Worm (Caenorhabditis elegans): Measurements from ENCODE around the gene srt-42.

ce11 chrV:1771727-1772126, 35.5 kb upstream of the srt-42 start, which contains the start of gene dhs-13:
- TF ChIP-seq ama-1 (optimal IDR thresholded peaks at IDR 0.05) (no peak), tbx-11 (GFP tag; IDR thresholded peaks at IDR 0.05) (no peak), sea-1 (GFP tag; conservative IDR thresholded peaks at IDR 0.05) (no peak; the same call in 1 of the 2 replicates), hnd-1 (tag; optimal IDR thresholded peaks at IDR 0.05) (no peak), flt-1 (GFP tag; IDR thresholded peaks at IDR 0.05) (no peak), ceh-36 (tag; optimal IDR thresholded peaks at IDR 0.05) (no peak), B0310.2 (tag; optimal IDR thresholded peaks at IDR 0.05) (no peak), ets-7 (tag; optimal IDR thresholded peaks at IDR 0.05) (no peak), tbx-37 (GFP tag; conservative IDR thresholded peaks at IDR 0.05) (no peak)

Measured in whole organism, early embryonic.